Worm (Caenorhabditis elegans) whole organism, L3 larva: ENCODE results near the gene H20J04.4.

Experiments
- mdl-1 ChIP-seq: fragments of 150-350 bp; optimal IDR thresholded peaks from 2 replicates; lab custom pipeline; 2014; ENCODE audit warnings: missing biosample characterization, missing genetic modification characterization
- nhr-12 ChIP-seq: fragments of 150-350 bp; optimal IDR thresholded peaks from 2 replicates; lab custom pipeline; 2014; ENCODE audit warnings: missing biosample characterization, missing genetic modification characterization

DNA sequence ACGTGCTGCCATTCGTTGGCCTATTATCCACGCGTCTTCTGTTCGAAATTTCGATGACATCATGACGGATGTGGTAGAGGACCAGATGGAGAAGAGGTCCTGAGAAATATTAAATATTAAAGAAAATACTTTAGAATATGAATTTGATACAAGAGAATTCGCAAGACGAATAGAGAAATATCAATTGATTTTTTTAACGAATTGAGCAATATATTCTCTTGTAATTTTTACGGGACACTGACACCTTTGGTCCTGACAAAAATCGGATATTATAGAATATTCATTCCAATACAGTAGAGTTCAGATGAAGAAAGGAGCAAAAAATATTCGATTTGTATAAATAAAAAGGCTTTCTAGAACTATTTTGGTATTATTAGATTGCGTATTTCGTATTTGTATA, 40.7 kb upstream of the H20J04.4 start, which contains the start of gene C01F1.6:
- TF ChIP-seq mdl-1 (tag; lab: Kevin White, UChicago) (no peak), nhr-12 (no peak)
